Fruit fly (Drosophila melanogaster): ENCODE data around the gene CG42718.

DNA sequence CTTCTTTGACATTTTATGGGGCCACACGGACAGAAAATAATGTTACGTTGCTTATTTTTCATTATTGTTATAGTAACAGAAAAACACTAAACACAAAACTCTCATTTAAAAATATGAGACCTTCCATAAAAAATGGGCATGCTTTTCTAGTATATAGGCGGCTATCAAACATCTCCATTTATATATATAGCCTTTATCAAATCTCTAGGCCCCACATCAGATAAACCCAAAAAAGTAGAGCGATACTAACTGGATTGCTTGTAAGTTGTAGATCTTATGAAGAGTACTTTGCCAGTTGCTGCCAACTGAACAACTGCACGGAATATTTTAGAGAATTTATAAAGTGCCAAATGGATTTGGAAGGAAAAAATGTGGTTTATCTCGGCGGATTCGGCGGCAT lies 48.5 kb upstream of the CG42718 start, which contains the start of gene CG18814:
- no peak for TF ChIP-seq CG8478 (optimal IDR thresholded peaks at IDR 0.05)
- no peak for TF ChIP-seq CTCF (optimal IDR thresholded peaks at IDR 0.05)
